Fruit fly (Drosophila melanogaster): ENCODE measurements around the gene mth.

mth gene

dm6 chr3L:340569-340968 lies 6.2 kb downstream of the mth start:
- TF ChIP-seq insv (optimal IDR thresholded peaks at IDR 0.05) (no peak), psq (optimal IDR thresholded peaks at IDR 0.05) (no peak), Myc (optimal IDR thresholded peaks at IDR 0.05) (no peak), h (optimal IDR thresholded peaks at IDR 0.05) (no peak), Sin3A (optimal IDR thresholded peaks at IDR 0.05) (no peak), ttk (optimal IDR thresholded peaks at IDR 0.05) (no peak)

dm6 chr3L:340124-340523 lies 6.6 kb downstream of the mth start:
- no peak for TF ChIP-seq psq (optimal IDR thresholded peaks at IDR 0.05)
- TF ChIP-seq h (optimal IDR thresholded peaks at IDR 0.05) = no peak
- TF ChIP-seq insv (optimal IDR thresholded peaks at IDR 0.05) = no peak
- no peak for TF ChIP-seq Sin3A (optimal IDR thresholded peaks at IDR 0.05)

dm6 chr3L:339072-339471 lies 7.7 kb downstream of the mth start:
- TF ChIP-seq ttk (optimal IDR thresholded peaks at IDR 0.05) (no peak), Myc (optimal IDR thresholded peaks at IDR 0.05) (no peak), insv (optimal IDR thresholded peaks at IDR 0.05) (no peak), Sin3A (optimal IDR thresholded peaks at IDR 0.05) (no peak), h (optimal IDR thresholded peaks at IDR 0.05) (no peak), psq (optimal IDR thresholded peaks at IDR 0.05) (no peak)

DNA sequence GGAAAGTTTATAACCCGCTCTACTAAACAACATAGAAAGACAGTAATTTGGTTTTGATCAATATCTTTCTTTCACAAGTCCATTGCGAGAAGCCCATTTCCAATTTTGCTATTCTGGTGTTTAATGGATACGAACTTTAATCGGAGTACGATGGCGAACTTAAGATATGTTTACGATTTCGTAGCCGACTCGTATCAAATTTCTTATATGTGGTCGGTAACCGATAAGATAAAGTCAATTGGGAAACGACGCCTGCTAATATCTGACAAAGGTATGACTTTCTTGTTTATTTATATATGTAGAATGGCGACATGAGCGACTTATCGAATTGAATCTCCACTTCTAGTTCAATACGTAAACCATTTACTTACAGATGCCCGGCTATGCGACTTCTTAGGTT lies 8.6 kb downstream of the mth start:
- no peak for TF ChIP-seq ttk (optimal IDR thresholded peaks at IDR 0.05)
- no peak for TF ChIP-seq Myc (optimal IDR thresholded peaks at IDR 0.05)
- TF ChIP-seq Sin3A (optimal IDR thresholded peaks at IDR 0.05) = no peak
- no peak for TF ChIP-seq h (optimal IDR thresholded peaks at IDR 0.05)
- TF ChIP-seq insv (optimal IDR thresholded peaks at IDR 0.05) = no peak
- no peak for TF ChIP-seq psq (optimal IDR thresholded peaks at IDR 0.05)

DNA sequence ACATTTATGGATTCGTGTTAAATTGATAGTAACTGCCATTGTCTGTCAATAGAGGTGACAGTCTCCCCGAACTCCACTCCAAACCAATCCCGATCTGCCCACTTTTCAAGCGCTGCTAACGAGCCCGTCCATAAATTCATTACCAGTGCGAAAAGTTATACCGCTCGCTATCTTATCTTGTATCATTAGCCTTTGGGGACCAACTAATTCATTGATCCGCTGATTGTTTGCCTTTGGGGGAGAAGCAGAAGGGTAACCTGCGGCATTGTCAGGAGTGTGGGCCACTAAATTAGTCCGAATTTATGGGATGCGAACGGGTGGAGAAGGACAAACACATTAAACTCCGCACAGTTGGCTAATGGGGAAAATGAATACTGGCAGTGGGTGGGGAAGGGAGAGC lies 9.6 kb downstream of the mth start:
- no peak for TF ChIP-seq insv (optimal IDR thresholded peaks at IDR 0.05)
- no peak for TF ChIP-seq Myc (optimal IDR thresholded peaks at IDR 0.05)
- TF ChIP-seq Sin3A (optimal IDR thresholded peaks at IDR 0.05) = no peak
- no peak for TF ChIP-seq psq (optimal IDR thresholded peaks at IDR 0.05)
- no peak for TF ChIP-seq ttk (optimal IDR thresholded peaks at IDR 0.05)
- TF ChIP-seq h (optimal IDR thresholded peaks at IDR 0.05) = no peak

dm6 chr3L:331842-332802 lies 14.6 kb downstream of the mth start, which contains the start of gene mthl9:
Gene mthl9 (minus strand): TSS chr3L:332309.
- TF ChIP-seq insv (optimal IDR thresholded peaks at IDR 0.05) (no peak), Sin3A (optimal IDR thresholded peaks at IDR 0.05) (no peak), h (optimal IDR thresholded peaks at IDR 0.05) (no peak), psq (optimal IDR thresholded peaks at IDR 0.05) (no peak), Myc (optimal IDR thresholded peaks at IDR 0.05) (no peak), ttk (optimal IDR thresholded peaks at IDR 0.05) (no peak)

DNA sequence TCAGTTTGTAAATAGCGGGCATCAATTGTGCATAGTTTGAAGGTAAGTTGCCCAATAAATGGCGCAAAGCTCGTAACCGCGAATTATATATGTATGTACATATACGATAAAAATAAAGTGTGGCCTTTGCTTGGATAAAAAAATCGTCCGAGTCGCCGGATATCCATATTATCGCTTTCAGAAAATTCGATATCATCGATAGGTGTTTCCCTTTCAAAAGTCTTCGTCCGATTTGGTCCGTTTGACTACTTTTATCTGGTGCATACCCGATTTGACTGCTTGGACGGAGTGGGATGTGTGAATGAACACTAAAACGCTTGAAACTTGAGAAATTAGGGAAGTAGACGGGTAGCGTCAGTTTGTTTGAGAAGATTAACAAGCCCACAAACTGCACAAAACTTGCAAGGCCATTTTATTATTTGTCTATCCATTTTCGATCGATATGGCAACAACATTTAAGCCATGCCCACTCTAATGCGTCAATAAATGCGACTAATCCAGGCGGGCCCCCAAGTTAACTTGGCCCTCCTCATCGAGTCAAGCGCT lies 17.5 kb downstream of the mth start:
- TF ChIP-seq h (optimal IDR thresholded peaks at IDR 0.05) = no peak
- no peak for TF ChIP-seq Sin3A (optimal IDR thresholded peaks at IDR 0.05)
- no peak for TF ChIP-seq insv (optimal IDR thresholded peaks at IDR 0.05)
- no peak for TF ChIP-seq psq (optimal IDR thresholded peaks at IDR 0.05)
- TF ChIP-seq Myc (optimal IDR thresholded peaks at IDR 0.05) = no peak
- no peak for TF ChIP-seq ttk (optimal IDR thresholded peaks at IDR 0.05)

dm6 chr3L:327833-328232 lies 18.9 kb downstream of the mth start, which contains the start of the genes Atac3 and Ptpmeg:
Gene Atac3 (minus strand): TSS chr3L:327992.
Gene Ptpmeg (plus strand): TSS chr3L:328097.
- TF ChIP-seq insv (optimal IDR thresholded peaks at IDR 0.05) (no peak), Sin3A (optimal IDR thresholded peaks at IDR 0.05) (no peak), h (optimal IDR thresholded peaks at IDR 0.05) (no peak), psq (optimal IDR thresholded peaks at IDR 0.05) (no peak), ttk (optimal IDR thresholded peaks at IDR 0.05) (no peak), Myc (optimal IDR thresholded peaks at IDR 0.05) (no peak)

- TF ChIP-seq insv (optimal IDR thresholded peaks at IDR 0.05) (no peak), Myc (optimal IDR thresholded peaks at IDR 0.05) (no peak), Sin3A (optimal IDR thresholded peaks at IDR 0.05) (no peak), h (optimal IDR thresholded peaks at IDR 0.05) (no peak), psq (optimal IDR thresholded peaks at IDR 0.05) (no peak), ttk (optimal IDR thresholded peaks at IDR 0.05) (no peak)
Observed at dm6 chr3L:324486-324885, 22.3 kb downstream of the mth start, which contains the start of gene CG32344. Gene CG32344 (minus strand): TSS chr3L:324720.

- TF ChIP-seq h (optimal IDR thresholded peaks at IDR 0.05) = no peak
- no peak for TF ChIP-seq insv (optimal IDR thresholded peaks at IDR 0.05)
- no peak for TF ChIP-seq Sin3A (optimal IDR thresholded peaks at IDR 0.05)
- no peak for TF ChIP-seq Myc (optimal IDR thresholded peaks at IDR 0.05)
- TF ChIP-seq psq (optimal IDR thresholded peaks at IDR 0.05) = no peak
- no peak for TF ChIP-seq ttk (optimal IDR thresholded peaks at IDR 0.05)
Observed at dm6 chr3L:321495-321894, 25.3 kb downstream of the mth start.

dm6 chr3L:320798-321197 lies 26.0 kb downstream of the mth start:
- TF ChIP-seq ttk (optimal IDR thresholded peaks at IDR 0.05) (no peak), psq (optimal IDR thresholded peaks at IDR 0.05) (no peak), Myc (optimal IDR thresholded peaks at IDR 0.05) (no peak), insv (optimal IDR thresholded peaks at IDR 0.05) (no peak), Sin3A (optimal IDR thresholded peaks at IDR 0.05) (no peak), h (optimal IDR thresholded peaks at IDR 0.05) (no peak)

- TF ChIP-seq Sin3A (optimal IDR thresholded peaks at IDR 0.05) (no peak), ttk (optimal IDR thresholded peaks at IDR 0.05) (no peak), Myc (optimal IDR thresholded peaks at IDR 0.05) (no peak), insv (optimal IDR thresholded peaks at IDR 0.05) (no peak), psq (optimal IDR thresholded peaks at IDR 0.05) (no peak)
Observed at dm6 chr3L:320010-320337, 26.8 kb downstream of the mth start.

Data from Kc167 (cell line).